Worm (Caenorhabditis elegans): ENCODE results near the gene R12B2.6.
A peak's percentile ranks its signal among the peaks of the same experiment; 100 is the strongest.

R12B2.6 gene

ce11 chrIII:5814098-5814497 lies 19.9 kb downstream of the R12B2.6 start (continued):
- TF ChIP-seq nhr-25 (tag; optimal IDR thresholded peaks at IDR 0.05; ENCODE audit: borderline replicate concordance, insufficient read depth): no peak
- TF ChIP-seq zag-1 (tag; optimal IDR thresholded peaks at IDR 0.05): no peak

- TF ChIP-seq ctbp-1 (GFP tag; IDR thresholded peaks at IDR 0.05): no peak
- no peak for TF ChIP-seq sdz-12 (GFP tag; optimal IDR thresholded peaks at IDR 0.05)
- peak; percentile 99 for TF ChIP-seq php-3 (GFP tag; IDR thresholded peaks at IDR 0.05)
- TF ChIP-seq hlh-30 (tag; optimal IDR thresholded peaks at IDR 0.05; ENCODE audit: insufficient read depth): peak; percentile 9
- TF ChIP-seq hlh-11 (tag; optimal IDR thresholded peaks at IDR 0.05): peak; percentile 61
- no peak for TF ChIP-seq attf-4 (tag; optimal IDR thresholded peaks at IDR 0.05)
- no peak for TF ChIP-seq duxl-1 (tag; optimal IDR thresholded peaks at IDR 0.05; ENCODE audit: poor library complexity)
- TF ChIP-seq mes-2 (tag; optimal IDR thresholded peaks at IDR 0.05; ENCODE audit: poor library complexity, severe bottlenecking): no peak
- TF ChIP-seq lin-29 (GFP tag; IDR thresholded peaks at IDR 0.05): no peak
- TF ChIP-seq unc-62 (GFP tag; optimal IDR thresholded peaks at IDR 0.05 in 1 of 2): peak in 1 of 2 experiments; percentile 22
- TF ChIP-seq unc-62 (tag; optimal IDR thresholded peaks at IDR 0.05): no peak
- no peak for TF ChIP-seq F37D6.2 (tag; optimal IDR thresholded peaks at IDR 0.05)
- TF ChIP-seq daf-19 (GFP tag; conservative IDR thresholded peaks at IDR 0.05): no peak
- TF ChIP-seq nhr-76 (tag; optimal IDR thresholded peaks at IDR 0.05): no peak
- no peak for TF ChIP-seq lim-7 (GFP tag; IDR thresholded peaks at IDR 0.05)
- no peak for TF ChIP-seq spr-3 (GFP tag; optimal IDR thresholded peaks at IDR 0.05)
- peak; percentile 92 for TF ChIP-seq dmd-6 (GFP tag; IDR thresholded peaks at IDR 0.05)
- peak; percentile 95 for TF ChIP-seq ceh-20 (GFP tag; IDR thresholded peaks at IDR 0.05)
- TF ChIP-seq daf-16 (GFP tag; optimal IDR thresholded peaks at IDR 0.05): no peak
- TF ChIP-seq daf-16 (tag; optimal IDR thresholded peaks at IDR 0.05): peak; percentile 28
- TF ChIP-seq mxl-3 (GFP tag; optimal IDR thresholded peaks at IDR 0.05): no peak
- no peak for TF ChIP-seq Y105C5A.15 (GFP tag; IDR thresholded peaks at IDR 0.05)
- TF ChIP-seq lin-1 (GFP tag; IDR thresholded peaks at IDR 0.05): no peak
- no peak for TF ChIP-seq jun-1 (tag; optimal IDR thresholded peaks at IDR 0.05)
- TF ChIP-seq dpl-1 (GFP tag; optimal IDR thresholded peaks at IDR 0.05): no peak
- TF ChIP-seq R02D3.7 (tag; optimal IDR thresholded peaks at IDR 0.05): no peak
- no peak for TF ChIP-seq saeg-2 (GFP tag; IDR thresholded peaks at IDR 0.05)
- TF ChIP-seq F26F4.8 (GFP tag; conservative IDR thresholded peaks at IDR 0.05): no peak
- TF ChIP-seq lin-38 (GFP tag; IDR thresholded peaks at IDR 0.05): no peak
- no peak for TF ChIP-seq dmd-9 (GFP tag; IDR thresholded peaks at IDR 0.05)
- no peak for TF ChIP-seq hmg-1.1 (GFP tag; IDR thresholded peaks at IDR 0.05)
- TF ChIP-seq gei-8 (GFP tag; optimal IDR thresholded peaks at IDR 0.05): no peak
- TF ChIP-seq tra-1 (GFP tag; IDR thresholded peaks at IDR 0.05): peak; percentile 96
- no peak for TF ChIP-seq dmd-8 (GFP tag; IDR thresholded peaks at IDR 0.05)
- peak; percentile 32 for TF ChIP-seq nhr-28 (tag; optimal IDR thresholded peaks at IDR 0.05)
- TF ChIP-seq Y48G9A.11 (GFP tag; IDR thresholded peaks at IDR 0.05): no peak
- peak; percentile 49 for TF ChIP-seq dve-1 (tag; optimal IDR thresholded peaks at IDR 0.05; ENCODE audit: insufficient read depth)
- no peak for TF ChIP-seq ztf-11 (tag; optimal IDR thresholded peaks at IDR 0.05)
- no peak for TF ChIP-seq vab-7 (GFP tag; IDR thresholded peaks at IDR 0.05)
Observed at ce11 chrIII:5813501-5813900, 20.5 kb downstream of the R12B2.6 start.
